Worm (Caenorhabditis elegans): Measurements from ENCODE around the gene unc-43.

DNA sequence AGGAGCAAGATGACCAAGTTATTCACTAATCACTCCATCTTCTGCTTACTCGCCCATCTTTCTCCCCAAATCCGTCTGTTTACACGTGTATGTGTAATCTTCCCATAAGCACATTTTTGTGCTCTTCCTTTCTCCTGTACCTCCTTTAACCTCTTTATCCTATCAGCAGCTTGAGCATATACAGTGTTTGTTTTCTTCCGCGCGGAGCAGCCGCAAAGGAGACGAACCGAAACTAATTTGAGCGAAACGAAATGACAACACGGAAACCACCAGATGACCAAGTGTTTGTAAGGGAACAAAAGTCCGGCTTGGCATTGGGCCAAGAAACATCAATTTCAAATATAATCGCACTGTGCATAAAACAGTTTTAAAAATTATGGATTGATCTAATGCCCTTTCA lies 45.6 kb downstream of the unc-43 start:
- TF ChIP-seq nhr-11 (tag; optimal IDR thresholded peaks at IDR 0.05) = no peak
- no peak for TF ChIP-seq fkh-10 (GFP tag; optimal IDR thresholded peaks at IDR 0.05)
- TF ChIP-seq ama-1 (optimal IDR thresholded peaks at IDR 0.05) = no peak
- TF ChIP-seq egl-27 (tag; optimal IDR thresholded peaks at IDR 0.05) = no peak
- no peak for TF ChIP-seq lin-13 (GFP tag; optimal IDR thresholded peaks at IDR 0.05)
- no peak for TF ChIP-seq elt-2 (tag; optimal IDR thresholded peaks at IDR 0.05)
- no peak for TF ChIP-seq egl-13 (tag; optimal IDR thresholded peaks at IDR 0.05)
- TF ChIP-seq unc-62 (GFP tag; optimal IDR thresholded peaks at IDR 0.05) = no peak
- no peak for TF ChIP-seq tbx-2 (tag; optimal IDR thresholded peaks at IDR 0.05)
- TF ChIP-seq ceh-82 (tag; optimal IDR thresholded peaks at IDR 0.05) = no peak
- no peak for TF ChIP-seq lin-39 (tag; optimal IDR thresholded peaks at IDR 0.05)
- no peak for TF ChIP-seq sptf-1 (tag; optimal IDR thresholded peaks at IDR 0.05)
